Fruit fly (Drosophila melanogaster): Measurements from ENCODE around the gene Hrb87F.

- TF ChIP-seq pan (optimal IDR thresholded peaks at IDR 0.05) (no peak), CG8478 (optimal IDR thresholded peaks at IDR 0.05) (no peak), psq (optimal IDR thresholded peaks at IDR 0.05) (no peak), usp (GFP tag; optimal IDR thresholded peaks at IDR 0.05) (no peak), EcR (GFP tag; optimal IDR thresholded peaks at IDR 0.05) (no peak)
These were observed 28.7 kb downstream of the Hrb87F start, which contains the start of gene CG10841 for dm6 chr3R:13631642-13632041.

Data from whole organism.